Fruit fly (Drosophila melanogaster) whole organism, embryonic: Measurements from ENCODE around the gene CG17139.

Experiments used
- CG11456 ChIP-seq: fragments of 200-800 bp; sonication (Bioruptor generic); IDR thresholded peaks from 3 replicates; pipeline ENCODE4 v1.3.6; 2022; ENCODE audit warnings: missing biosample characterization, missing genetic modification characterization
- CG12071 ChIP-seq: fragments of 200-800 bp; sonication (Bioruptor generic); optimal IDR thresholded peaks from 3 replicates; lab custom pipeline; 2018; ENCODE audit warnings: missing biosample characterization, mild to moderate bottlenecking, missing genetic modification characterization
- CG12219 ChIP-seq: fragments of 200-800 bp; sonication (Bioruptor generic); optimal IDR thresholded peaks from 3 replicates; lab custom pipeline; 2018; ENCODE audit warnings: missing biosample characterization, mild to moderate bottlenecking, missing genetic modification characterization
- CG12236 ChIP-seq: fragments of 200-800 bp; sonication (Bioruptor generic); optimal IDR thresholded peaks from 2 replicates; lab custom pipeline; 2016; ENCODE audit warnings: missing biosample characterization, missing genetic modification characterization
- CG1233 ChIP-seq: fragments of 200-800 bp; sonication (Bioruptor generic); optimal IDR thresholded peaks from 4 replicates; lab custom pipeline; 2018; ENCODE audit warnings: missing biosample characterization, mild to moderate bottlenecking, missing genetic modification characterization
- CG13424 ChIP-seq: fragments of 200-800 bp; sonication (Bioruptor generic); optimal IDR thresholded peaks from 2 replicates; lab custom pipeline; 2019; ENCODE audit warnings: missing biosample characterization, mild to moderate bottlenecking, missing genetic modification characterization, moderate library complexity
- CG13894 ChIP-seq: fragments of 200-800 bp; sonication (Bioruptor generic); optimal IDR thresholded peaks from 3 replicates; lab custom pipeline; 2018; ENCODE audit warnings: missing biosample characterization, mild to moderate bottlenecking, missing genetic modification characterization, moderate library complexity
- CG14014 ChIP-seq: fragments of 200-800 bp; sonication (Bioruptor generic); IDR thresholded peaks from 2 replicates; pipeline ENCODE4 v1.3.6; 2022; ENCODE audit warnings: missing biosample characterization, missing genetic modification characterization
- CG15479 ChIP-seq: fragments of 200-800 bp; sonication (Bioruptor generic); optimal IDR thresholded peaks from 3 replicates; lab custom pipeline; 2019; ENCODE audit warnings: missing biosample characterization, mild to moderate bottlenecking, missing genetic modification characterization, moderate library complexity
- CG17912 ChIP-seq: fragments of 200-800 bp; sonication (Bioruptor generic); optimal IDR thresholded peaks from 2 replicates; lab custom pipeline; 2018; ENCODE audit warnings: missing biosample characterization, mild to moderate bottlenecking, missing genetic modification characterization
- CG18619 ChIP-seq: fragments of 200-800 bp; sonication (Bioruptor generic); optimal IDR thresholded peaks from 3 replicates; lab custom pipeline; 2017; ENCODE audit warnings: missing biosample characterization, mild to moderate bottlenecking, missing genetic modification characterization
- CG3065 ChIP-seq: fragments of 200-800 bp; sonication (Bioruptor generic); optimal IDR thresholded peaks from 2 replicates; lab custom pipeline; 2016; ENCODE audit warnings: missing biosample characterization, missing genetic modification characterization
- CG34422 ChIP-seq: fragments of 200-800 bp; sonication (Bioruptor generic); IDR thresholded peaks from 3 replicates; pipeline ENCODE4 v1.3.6; 2022; ENCODE audit warnings: missing biosample characterization, missing genetic modification characterization
- CG3726 ChIP-seq: fragments of 200-800 bp; sonication (Bioruptor generic); IDR thresholded peaks from 3 replicates; pipeline ENCODE4, ENCODE4 v1.3.6; 2022; ENCODE audit warnings: missing biosample characterization, missing genetic modification characterization
- CG4424 ChIP-seq: fragments of 200-800 bp; sonication (Bioruptor generic); optimal IDR thresholded peaks from 3 replicates; lab custom pipeline; 2016; ENCODE audit warnings: missing biosample characterization, missing genetic modification characterization
- CG5180 ChIP-seq: fragments of 200-800 bp; sonication (Bioruptor generic); optimal IDR thresholded peaks from 3 replicates; lab custom pipeline; 2017; ENCODE audit warnings: missing biosample characterization, missing genetic modification characterization, mild to moderate bottlenecking, moderate library complexity, missing genetic modification reagents
- CG7987 ChIP-seq: fragments of 200-800 bp; sonication (Bioruptor generic); optimal IDR thresholded peaks from 2 replicates; lab custom pipeline; 2018; ENCODE audit warnings: missing biosample characterization, mild to moderate bottlenecking, missing genetic modification characterization, moderate library complexity
- CG9609 ChIP-seq: fragments of 200-800 bp; sonication (Bioruptor generic); optimal IDR thresholded peaks from 3 replicates; lab custom pipeline; 2016; ENCODE audit warnings: missing biosample characterization, missing genetic modification characterization
- CG9727 ChIP-seq: fragments of 200-800 bp; sonication (Bioruptor generic); optimal IDR thresholded peaks from 3 replicates; lab custom pipeline; 2017; ENCODE audit warnings: missing biosample characterization, mild to moderate bottlenecking, missing genetic modification characterization
- D19A ChIP-seq: fragments of 200-800 bp; optimal IDR thresholded peaks from 3 replicates; lab custom pipeline; 2019; ENCODE audit warnings: missing biosample characterization, mild to moderate bottlenecking, missing genetic modification characterization, moderate library complexity
- Eip74EF ChIP-seq, 2 experiments: fragments of 200-800 bp in 1 of 2; fragments of >200 bp in 1 of 2; sonication (Bioruptor generic) in 1 of 2; optimal IDR thresholded peaks; 2 replicates each; lab custom pipeline; 2017 to 2019; ENCODE audit warnings: missing biosample characterization in 2 of 2, missing genetic modification characterization in 2 of 2, mild to moderate bottlenecking in 1 of 2, moderate library complexity in 1 of 2
- H2.0 ChIP-seq: fragments of 200-800 bp; sonication (Bioruptor generic); IDR thresholded peaks from 2 replicates; pipeline ENCODE4 v1.3.6; 2022; ENCODE audit warnings: missing biosample characterization, missing genetic modification characterization
- HHEX ChIP-seq: fragments of 200-800 bp; sonication (Bioruptor generic); optimal IDR thresholded peaks from 3 replicates; lab custom pipeline; 2017; ENCODE audit warnings: missing biosample characterization, mild to moderate bottlenecking, missing genetic modification characterization, missing genetic modification reagents
- HLH54F ChIP-seq: fragments of 200-800 bp; sonication (Bioruptor generic); optimal IDR thresholded peaks from 3 replicates; lab custom pipeline; 2016; ENCODE audit warnings: missing biosample characterization, missing genetic modification characterization
- HmgZ ChIP-seq: fragments of 200-800 bp; sonication (Bioruptor generic); optimal IDR thresholded peaks from 2 replicates; lab custom pipeline; 2018; ENCODE audit warnings: missing biosample characterization, mild to moderate bottlenecking, missing genetic modification characterization
- Hmx ChIP-seq: fragments of 200-800 bp; sonication (Bioruptor generic); optimal IDR thresholded peaks from 2 replicates; lab custom pipeline; 2016; ENCODE audit warnings: missing biosample characterization, missing genetic modification characterization
- Hr39 ChIP-seq: fragments of >200 bp; optimal IDR thresholded peaks from 2 replicates; lab custom pipeline; 2017
- Hsf ChIP-seq: fragments of 200-800 bp; sonication (Bioruptor generic); optimal IDR thresholded peaks from 3 replicates; lab custom pipeline; 2016; ENCODE audit warnings: missing biosample characterization, missing genetic modification characterization
- Lhr ChIP-seq: fragments of 200-800 bp; sonication (Bioruptor generic); optimal IDR thresholded peaks from 3 replicates; lab custom pipeline; 2017; ENCODE audit warnings: mild to moderate bottlenecking, missing biosample characterization, missing genetic modification reagents, missing genetic modification characterization
- Meics ChIP-seq: fragments of 200-800 bp; sonication (Bioruptor generic); optimal IDR thresholded peaks from 2 replicates; lab custom pipeline; 2017; ENCODE audit warnings: missing biosample characterization, mild to moderate bottlenecking, missing genetic modification characterization
- Mes4 ChIP-seq: fragments of 200-800 bp; sonication (Bioruptor generic); optimal IDR thresholded peaks from 2 replicates; lab custom pipeline; 2016; ENCODE audit warnings: missing biosample characterization, missing genetic modification characterization
- NfI ChIP-seq: fragments of 200-800 bp; sonication (Bioruptor generic); optimal IDR thresholded peaks from 3 replicates; lab custom pipeline; 2018; ENCODE audit warnings: missing biosample characterization, mild to moderate bottlenecking, missing genetic modification characterization, moderate library complexity
- Optix ChIP-seq: fragments of 200-800 bp; sonication (Bioruptor generic); IDR thresholded peaks from 3 replicates; pipeline ENCODE4 v1.3.6; 2022; ENCODE audit warnings: missing biosample characterization, missing genetic modification characterization
- PHDP ChIP-seq: fragments of 200-800 bp; sonication (Bioruptor generic); optimal IDR thresholded peaks from 3 replicates; lab custom pipeline; 2018; ENCODE audit warnings: missing biosample characterization, mild to moderate bottlenecking, missing genetic modification characterization, moderate library complexity
- Ptx1 ChIP-seq: fragments of 200-800 bp; sonication (Bioruptor generic); IDR thresholded peaks from 2 replicates; pipeline ENCODE4 v1.3.6; 2022; ENCODE audit warnings: missing biosample characterization, missing genetic modification characterization
- Trl ChIP-seq, 3 experiments: fragments of >200 bp in 2 of 3; fragments of 200-800 bp in 1 of 3; sonication (Bioruptor generic) in 1 of 3; optimal IDR thresholded peaks; 2 replicates in 1 of 3; 3 replicates in 2 of 3; lab custom pipeline; 2016 to 2017; ENCODE audit warnings: missing biosample characterization in 1 of 3, missing genetic modification characterization in 1 of 3
- ase ChIP-seq: fragments of 200-800 bp; sonication (Bioruptor generic); IDR thresholded peaks from 3 replicates; pipeline ENCODE4 v1.3.6; 2022; ENCODE audit warnings: missing biosample characterization, missing genetic modification characterization
- crol ChIP-seq: fragments of 200-800 bp; sonication (Bioruptor generic); IDR thresholded peaks from 2 replicates; pipeline ENCODE4 v1.3.6; 2022; ENCODE audit warnings: missing biosample characterization, missing genetic modification characterization
- dan ChIP-seq: fragments of 200-800 bp; sonication (Bioruptor generic); IDR thresholded peaks from 2 replicates; pipeline ENCODE4 v1.3.6; 2022; ENCODE audit warnings: missing biosample characterization, missing genetic modification characterization
- fu2 ChIP-seq: fragments of 200-800 bp; sonication (Bioruptor generic); optimal IDR thresholded peaks from 2 replicates; lab custom pipeline; 2016; ENCODE audit warnings: missing biosample characterization, missing genetic modification characterization
- gsb-n ChIP-seq: fragments of 200-800 bp; sonication (Bioruptor generic); optimal IDR thresholded peaks from 3 replicates; lab custom pipeline; 2018; ENCODE audit warnings: missing biosample characterization, mild to moderate bottlenecking, missing genetic modification characterization
- mam ChIP-seq: fragments of 200-800 bp; sonication (Bioruptor generic); optimal IDR thresholded peaks from 3 replicates; lab custom pipeline; 2016; ENCODE audit warnings: missing biosample characterization, missing genetic modification characterization
- nau ChIP-seq: fragments of 200-800 bp; sonication (Bioruptor generic); optimal IDR thresholded peaks from 3 replicates; lab custom pipeline; 2017; ENCODE audit warnings: missing biosample characterization, mild to moderate bottlenecking, missing genetic modification characterization, missing genetic modification reagents
- oc ChIP-seq: fragments of 200-800 bp; sonication (Bioruptor generic); optimal IDR thresholded peaks from 2 replicates; lab custom pipeline; 2018; ENCODE audit warnings: missing biosample characterization, mild to moderate bottlenecking, missing genetic modification characterization, moderate library complexity
- pb ChIP-seq: fragments of 200-800 bp; sonication (Bioruptor generic); optimal IDR thresholded peaks from 3 replicates; lab custom pipeline; 2016; ENCODE audit warnings: missing biosample characterization, missing genetic modification characterization
- phol ChIP-seq: fragments of 200-800 bp; sonication (Bioruptor generic); optimal IDR thresholded peaks from 3 replicates; lab custom pipeline; 2018; ENCODE audit warnings: missing biosample characterization, mild to moderate bottlenecking, missing genetic modification characterization, moderate library complexity
- pnt ChIP-seq: fragments of 200-800 bp; sonication (Bioruptor generic); optimal IDR thresholded peaks from 3 replicates; lab custom pipeline; 2016; ENCODE audit warnings: missing biosample characterization, missing genetic modification characterization
- tap ChIP-seq: fragments of 200-800 bp; optimal IDR thresholded peaks from 3 replicates; lab custom pipeline; 2019; ENCODE audit warnings: missing biosample characterization, mild to moderate bottlenecking, missing genetic modification characterization, moderate library complexity
- vfl ChIP-seq: fragments of 200-800 bp; sonication (Bioruptor generic); optimal IDR thresholded peaks from 2 replicates; lab custom pipeline; 2016; ENCODE audit warnings: missing biosample characterization, missing genetic modification characterization
- zfh2 ChIP-seq: fragments of 200-800 bp; sonication (Bioruptor generic); optimal IDR thresholded peaks from 2 replicates; lab custom pipeline; 2016; ENCODE audit warnings: missing biosample characterization, missing genetic modification characterization

Gene CG17139

DNA sequence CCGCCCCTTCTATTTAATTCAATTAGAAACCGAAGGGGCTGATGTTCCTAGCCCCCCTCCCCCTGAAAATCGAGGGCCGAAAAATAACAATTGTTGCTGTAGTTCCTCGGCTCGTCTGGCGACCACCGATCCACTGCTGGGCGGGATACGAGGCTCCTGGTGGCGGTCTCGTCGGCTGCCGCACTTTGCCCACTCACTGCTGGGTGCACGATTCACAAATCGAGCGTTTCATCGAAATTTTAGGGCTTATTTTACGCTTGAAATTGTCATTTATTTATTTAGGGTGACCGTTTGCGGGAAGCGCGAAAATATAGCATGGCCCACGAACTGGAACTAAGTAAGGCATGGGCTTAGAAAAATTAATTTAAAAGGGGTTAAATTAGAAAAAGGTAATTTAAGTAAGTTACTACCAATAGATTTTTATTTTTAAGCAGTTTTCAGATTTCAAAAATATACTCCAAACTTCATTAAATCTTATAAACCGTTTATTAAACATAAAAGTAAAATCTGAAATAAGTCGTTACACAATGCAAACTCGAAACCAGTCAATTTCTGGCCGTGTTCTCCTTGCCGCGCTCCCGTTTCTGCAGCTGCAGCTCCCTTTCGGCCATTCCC lies 11.0 kb upstream of the CG17139 start, which contains the start of gene Dnz1 (continued):
- TF ChIP-seq CG7987 (GFP tag; lab: Kevin White, UChicago) (peak; percentile 4), CG34422 (GFP tag; lab: Robert Waterston, UW) (peak; percentile 56; the same call in 1 of the 3 replicates), NfI (GFP tag; lab: Kevin White, UChicago) (peak; percentile 37), HHEX (GFP tag; lab: Kevin White, UChicago) (peak; percentile 1), CG3065 (GFP tag; lab: Kevin White, UChicago) (no peak), CG1233 (GFP tag; lab: Kevin White, UChicago) (peak; percentile 24), CG13894 (tag; lab: Kevin White, UChicago) (peak; percentile 39), CG9609 (GFP tag; lab: Kevin White, UChicago) (no peak), Mes4 (GFP tag; lab: Kevin White, UChicago) (no peak), gsb-n (tag; lab: Kevin White, UChicago) (peak; percentile 54), CG14014 (GFP tag; lab: Robert Waterston, UW) (peak; percentile 77), CG13424 (peak; percentile 60), Meics (peak; percentile 53), CG12219 (no peak), CG9727 (GFP tag; lab: Kevin White, UChicago) (peak; percentile 43), Hsf (peak; percentile 56), Hr39 (lab: Kevin White, UChicago) (no peak), HmgZ (tag; lab: Kevin White, UChicago) (peak; percentile 16), mam (GFP tag; lab: Kevin White, UChicago) (peak; percentile 16), CG18619 (GFP tag; lab: Kevin White, UChicago) (no peak), zfh2 (GFP tag; lab: Kevin White, UChicago) (peak; percentile 58), PHDP (peak; percentile 38), Ptx1 (GFP tag; lab: Robert Waterston, UW) (peak; percentile 76), CG12071 (GFP tag; lab: Kevin White, UChicago) (no peak), Hmx (no peak), ase (GFP tag; lab: Robert Waterston, UW) (no peak), Optix (GFP tag; lab: Robert Waterston, UW) (peak; percentile 46; the same call in 1 of the 3 replicates), pnt (GFP tag; lab: Kevin White, UChicago) (peak; percentile 18), crol (peak; percentile 83), H2.0 (GFP tag; lab: Robert Waterston, UW) (peak; percentile 50; the same call in 1 of the 2 replicates), CG4424 (GFP tag; lab: Kevin White, UChicago) (peak; percentile 58), Eip74EF (GFP tag; optimal IDR thresholded peaks at IDR 0.05; lab: Kevin White, UChicago) (no peak), CG15479 (no peak), phol (tag; lab: Kevin White, UChicago) (peak; percentile 49), tap (tag; lab: Kevin White, UChicago) (peak; percentile 39), vfl (GFP tag; lab: Kevin White, UChicago) (no peak), HLH54F (peak; percentile 38), Trl (optimal IDR thresholded peaks at IDR 0.05; lab: Kevin White, UChicago) (no peak), Trl (GFP tag; optimal IDR thresholded peaks at IDR 0.05; lab: Kevin White, UChicago) (peak; percentile 62), nau (GFP tag; lab: Kevin White, UChicago) (no peak), CG5180 (GFP tag; lab: Kevin White, UChicago) (peak; percentile 14), CG17912 (GFP tag; lab: Kevin White, UChicago) (no peak), pb (no peak), CG11456 (GFP tag; lab: Robert Waterston, UW) (peak; percentile 85), CG3726 (GFP tag; lab: Robert Waterston, UW) (no peak), CG12236 (GFP tag; lab: Kevin White, UChicago) (no peak), dan (no peak), D19A (tag; lab: Kevin White, UChicago) (peak; percentile 23), fu2 (GFP tag; lab: Kevin White, UChicago) (peak; percentile 28), oc (tag; lab: Kevin White, UChicago) (peak; percentile 10), Lhr (GFP tag; lab: Kevin White, UChicago) (no peak)
